Fruit fly (Drosophila melanogaster): ENCODE data around the gene CG3397.

The CG3397 gene

dm6 chr3R:11989206-11989605, 4.9 kb upstream of the CG3397 start:
- TF ChIP-seq CG11560 (tag; IDR thresholded peaks at IDR 0.05) (0 out of 3 replicates have a peak, but pooled peaks have one; percentile 31), CG10959 (GFP tag; IDR thresholded peaks at IDR 0.05) (no peak), kah (GFP tag; optimal IDR thresholded peaks at IDR 0.05) (no peak), Hmr (GFP tag; optimal IDR thresholded peaks at IDR 0.05) (no peak), Rfx (GFP tag; IDR thresholded peaks at IDR 0.05) (peak; percentile 38; the same call in 1 of the 2 replicates), sr (GFP tag; IDR thresholded peaks at IDR 0.05) (0 out of 3 replicates have a peak, but pooled peaks have one; percentile 27), chinmo (GFP tag; IDR thresholded peaks at IDR 0.05; ENCODE audit: partially characterized antibody) (no peak), stwl (tag; optimal IDR thresholded peaks at IDR 0.05) (no peak), Ets65A (GFP tag) (peak; percentile 65), lmd (GFP tag; IDR thresholded peaks at IDR 0.05) (no peak), da (GFP tag; optimal IDR thresholded peaks at IDR 0.05) (no peak), Med (GFP tag) (peak; percentile 77), lov (optimal IDR thresholded peaks at IDR 0.05) (no peak), lov (GFP tag; IDR thresholded peaks at IDR 0.05) (no peak), Poxn (GFP tag; IDR thresholded peaks at IDR 0.05) (no peak), CG34422 (GFP tag; IDR thresholded peaks at IDR 0.05) (0 out of 3 replicates have a peak, but pooled peaks have one; percentile 33), gt (GFP tag; IDR thresholded peaks at IDR 0.05) (no peak), mirr (GFP tag; optimal IDR thresholded peaks at IDR 0.05) (no peak), Dfd (GFP tag; optimal IDR thresholded peaks at IDR 0.05) (peak in 1 of 2 experiments; percentile 20), CG15479 (GFP tag; optimal IDR thresholded peaks at IDR 0.05) (no peak), jumu (GFP tag; optimal IDR thresholded peaks at IDR 0.05) (no peak), CG13624 (GFP tag; optimal IDR thresholded peaks at IDR 0.05) (no peak), Lpt (GFP tag; optimal IDR thresholded peaks at IDR 0.05) (no peak), CG12659 (GFP tag; optimal IDR thresholded peaks at IDR 0.05) (no peak), Hr78 (GFP tag; optimal IDR thresholded peaks at IDR 0.05) (no peak), CG12299 (tag; optimal IDR thresholded peaks at IDR 0.05) (no peak), kni (GFP tag; optimal IDR thresholded peaks at IDR 0.05) (no peak), CG4328 (GFP tag; optimal IDR thresholded peaks at IDR 0.05) (no peak), crol (GFP tag; IDR thresholded peaks at IDR 0.05) (peak; percentile 37; the same call in 1 of the 2 replicates), Nf-YC (tag; optimal IDR thresholded peaks at IDR 0.05) (no peak), nerfin-2 (GFP tag; IDR thresholded peaks at IDR 0.05; ENCODE audit: partially characterized antibody) (no peak), GATAe (GFP tag; conservative IDR thresholded peaks at IDR 0.05) (no peak), H15 (GFP tag; IDR thresholded peaks at IDR 0.05) (0 out of 3 replicates have a peak, but pooled peaks have one; percentile 19), Jarid2 (GFP tag; optimal IDR thresholded peaks at IDR 0.05) (no peak), ham (GFP tag; IDR thresholded peaks at IDR 0.05) (no peak), CG4404 (GFP tag; IDR thresholded peaks at IDR 0.05) (no peak), yki (optimal IDR thresholded peaks at IDR 0.05) (no peak), Bgb (GFP tag; IDR thresholded peaks at IDR 0.05; ENCODE audit: partially characterized antibody) (no peak), CG32772 (GFP tag; IDR thresholded peaks at IDR 0.05) (no peak)

- TF ChIP-seq CG4617 (GFP tag; optimal IDR thresholded peaks at IDR 0.05; ENCODE audit: borderline replicate concordance) = no peak
- TF ChIP-seq so (GFP tag; IDR thresholded peaks at IDR 0.05) = no peak
- no peak for TF ChIP-seq CG18599 (GFP tag; optimal IDR thresholded peaks at IDR 0.05)
- 0 out of 2 replicates have a peak, but pooled peaks have one; percentile 7 for TF ChIP-seq Dref (GFP tag; IDR thresholded peaks at IDR 0.05)
- no peak for TF ChIP-seq CG7928 (GFP tag; optimal IDR thresholded peaks at IDR 0.05)
- peak; percentile 38 for TF ChIP-seq nom (GFP tag; optimal IDR thresholded peaks at IDR 0.05)
These were observed 521 bp upstream of the CG3397 start for dm6 chr3R:11984862-11985261.
